Worm (Caenorhabditis elegans) whole organism, L1 larva: ENCODE results near the gene lgc-53.

Source experiments
- C04F5.9 ChIP-seq: sonication (generic microtip); optimal IDR thresholded peaks from 2 replicates; lab custom pipeline; 2016; ENCODE audit warnings: missing genetic modification characterization, missing compliant biosample characterization
- C16A3.4 ChIP-seq: fragments of 150-350 bp; optimal IDR thresholded peaks from 2 replicates; lab custom pipeline; 2014; ENCODE audit warnings: missing biosample characterization, missing genetic modification characterization
- C34B4.2 ChIP-seq: sonication (generic microtip); optimal IDR thresholded peaks from 2 replicates; lab custom pipeline; 2017; ENCODE audit warnings: mild to moderate bottlenecking, missing genetic modification characterization, missing compliant biosample characterization
- F16B12.6 ChIP-seq: fragments of 150-350 bp; optimal IDR thresholded peaks from 2 replicates; lab custom pipeline; 2014; ENCODE audit warnings: missing biosample characterization, missing genetic modification characterization
- Y116A8C.19 ChIP-seq: sonication (generic microtip); optimal IDR thresholded peaks from 2 replicates; lab custom pipeline; 2016; ENCODE audit warnings: missing compliant biosample characterization, missing genetic modification characterization, borderline replicate concordance
- aha-1 ChIP-seq: fragments of 150-350 bp; optimal IDR thresholded peaks from 2 replicates; lab custom pipeline; 2014; ENCODE audit warnings: missing biosample characterization, missing genetic modification characterization
- alr-1 ChIP-seq: fragments of 200-800 bp; sonication (Bioruptor generic); optimal IDR thresholded peaks from 2 replicates; lab custom pipeline; 2018; ENCODE audit warnings: borderline replicate concordance, mild to moderate bottlenecking, missing genetic modification characterization, missing compliant biosample characterization
- aly-2 ChIP-seq: fragments of 150-350 bp; optimal IDR thresholded peaks from 2 replicates; lab custom pipeline; 2014; ENCODE audit warnings: missing biosample characterization, missing genetic modification characterization
- ceh-63 ChIP-seq: fragments of 200-800 bp; sonication (Bioruptor generic); optimal IDR thresholded peaks from 2 replicates; lab custom pipeline; 2018; ENCODE audit warnings: mild to moderate bottlenecking, missing genetic modification characterization, missing compliant biosample characterization
- ceh-90 ChIP-seq: sonication (generic microtip); optimal IDR thresholded peaks from 2 replicates; lab custom pipeline; 2016; ENCODE audit warnings: missing genetic modification characterization, missing compliant biosample characterization
- ces-1 ChIP-seq: fragments of 150-350 bp; optimal IDR thresholded peaks from 2 replicates; lab custom pipeline; 2014; ENCODE audit warnings: missing biosample characterization, missing genetic modification reagents, missing genetic modification characterization
- dpl-1 ChIP-seq, 3 experiments: fragments of 150-350 bp in 2 of 3; sonication (generic microtip) in 1 of 3; optimal IDR thresholded peaks; 2 replicates each; lab custom pipeline; 2014 to 2017; ENCODE audit warnings: missing biosample characterization in 3 of 3, missing genetic modification characterization in 3 of 3, missing genetic modification reagents in 3 of 3
- efl-3 ChIP-seq: fragments of 200-800 bp; sonication (Bioruptor generic); optimal IDR thresholded peaks from 2 replicates; lab custom pipeline; 2018; ENCODE audit warnings: mild to moderate bottlenecking, missing genetic modification characterization, missing compliant biosample characterization
- egl-13 ChIP-seq: sonication (generic microtip); optimal IDR thresholded peaks from 2 replicates; lab custom pipeline; 2016; ENCODE audit warnings: missing genotype, missing genetic modification reagents, missing genetic modification characterization, missing compliant biosample characterization
- elt-3 ChIP-seq, 6 experiments: fragments of 150-350 bp in 1 of 6; sonication (generic microtip); optimal IDR thresholded peaks; 2 replicates each; lab custom pipeline; 2017 to 2018; ENCODE audit warnings: missing biosample characterization in 6 of 6, missing genetic modification characterization in 6 of 6, inconsistent platforms in 1 of 6
- ets-5 ChIP-seq: fragments of 200-800 bp; sonication (Bioruptor generic); IDR thresholded peaks from 2 replicates; pipeline ENCODE4 v1.3.6; 2022; ENCODE audit warnings: missing genetic modification characterization, missing compliant biosample characterization
- fkh-10 ChIP-seq: sonication (generic microtip); optimal IDR thresholded peaks from 2 replicates; lab custom pipeline; 2017; ENCODE audit warnings: missing biosample characterization, missing genetic modification reagents, missing genetic modification characterization
- grh-1 ChIP-seq: fragments of 200-800 bp; sonication (Bioruptor generic); IDR thresholded peaks from 2 replicates; pipeline ENCODE4 v1.3.6; 2022; ENCODE audit warnings: missing genetic modification reagents, missing genetic modification characterization, missing compliant biosample characterization
- hpl-2 ChIP-seq: fragments of 150-350 bp; optimal IDR thresholded peaks from 2 replicates; lab custom pipeline; 2014; ENCODE audit warnings: missing biosample characterization, missing genetic modification reagents, missing genetic modification characterization
- irx-1 ChIP-seq: sonication (generic microtip); optimal IDR thresholded peaks from 2 replicates; lab custom pipeline; 2016; ENCODE audit warnings: missing genetic modification characterization, missing compliant biosample characterization
- jun-1 ChIP-seq: fragments of 150-350 bp; optimal IDR thresholded peaks from 2 replicates; lab custom pipeline; 2014; ENCODE audit warnings: missing biosample characterization, missing genetic modification reagents, missing genetic modification characterization
- lin-14 ChIP-seq: fragments of 200-800 bp; sonication (Bioruptor generic); optimal IDR thresholded peaks from 2 replicates; lab custom pipeline; 2018; ENCODE audit warnings: mild to moderate bottlenecking, missing genetic modification characterization, moderate library complexity, missing compliant biosample characterization
- lin-15B ChIP-seq: fragments of 150-350 bp; sonication (generic microtip); optimal IDR thresholded peaks from 3 replicates; lab custom pipeline; 2014; ENCODE audit warnings: missing biosample characterization, missing genetic modification characterization
- lin-39 ChIP-seq: fragments of 150-350 bp; optimal IDR thresholded peaks from 2 replicates; lab custom pipeline; 2014; ENCODE audit warnings: missing biosample characterization, missing genetic modification reagents, missing genetic modification characterization
- lir-3 ChIP-seq: sonication (generic microtip); optimal IDR thresholded peaks from 2 replicates; lab custom pipeline; 2016; ENCODE audit warnings: mild to moderate bottlenecking, missing genetic modification characterization, moderate library complexity, missing compliant biosample characterization; ENCODE audit not compliant: poor library complexity
- lsy-2 ChIP-seq, 2 experiments: fragments of 150-350 bp; optimal IDR thresholded peaks; 2 replicates each; lab custom pipeline; 2014; ENCODE audit warnings: missing biosample characterization in 2 of 2, missing genetic modification characterization in 2 of 2
- mdl-1 ChIP-seq, 2 experiments: fragments of 150-350 bp; optimal IDR thresholded peaks; 2 replicates each; lab custom pipeline; 2014 to 2017; ENCODE audit warnings: missing biosample characterization in 2 of 2, missing genetic modification characterization in 2 of 2, inconsistent platforms in 1 of 2
- mef-2 ChIP-seq: fragments of 150-350 bp; optimal IDR thresholded peaks from 2 replicates; lab custom pipeline; 2014; ENCODE audit warnings: missing biosample characterization, missing genetic modification characterization
- nhr-19 ChIP-seq: fragments of 200-800 bp; sonication (Bioruptor generic); conservative IDR thresholded peaks from 2 replicates; pipeline ENCODE4 v1.3.6; 2022; ENCODE audit warnings: missing genetic modification characterization, missing compliant biosample characterization
- nhr-20 ChIP-seq: sonication (generic microtip); optimal IDR thresholded peaks from 2 replicates; lab custom pipeline; 2016; ENCODE audit warnings: mild to moderate bottlenecking, missing genetic modification characterization, missing compliant biosample characterization
- nhr-237 ChIP-seq: fragments of 150-350 bp; optimal IDR thresholded peaks from 2 replicates; lab custom pipeline; 2014; ENCODE audit warnings: missing biosample characterization, missing genetic modification characterization
- nhr-28 ChIP-seq: fragments of 150-350 bp; optimal IDR thresholded peaks from 2 replicates; lab custom pipeline; 2014; ENCODE audit warnings: missing biosample characterization, missing genetic modification characterization
- nhr-47 ChIP-seq: sonication (generic microtip); optimal IDR thresholded peaks from 2 replicates; lab custom pipeline; 2016; ENCODE audit warnings: mild to moderate bottlenecking, missing genetic modification characterization, moderate library complexity, missing compliant biosample characterization
- nhr-71 ChIP-seq: sonication (generic microtip); optimal IDR thresholded peaks from 2 replicates; lab custom pipeline; 2016; ENCODE audit warnings: mild to moderate bottlenecking, missing genetic modification characterization, moderate library complexity, missing compliant biosample characterization
- nhr-77 ChIP-seq: fragments of 150-350 bp; optimal IDR thresholded peaks from 2 replicates; lab custom pipeline; 2014; ENCODE audit warnings: missing biosample characterization, missing genetic modification characterization
- nhr-84 ChIP-seq: sonication (generic microtip); optimal IDR thresholded peaks from 2 replicates; lab custom pipeline; 2017; ENCODE audit warnings: missing biosample characterization, missing genetic modification characterization
- nhr-85 ChIP-seq: sonication (generic microtip); peaks from one replicate; lab custom pipeline; 2016; ENCODE audit warnings: missing genetic modification characterization, inconsistent platforms, missing compliant biosample characterization
- nhr-90 ChIP-seq: sonication (generic microtip); optimal IDR thresholded peaks from 2 replicates; lab custom pipeline; 2016; ENCODE audit warnings: mild to moderate bottlenecking, missing genetic modification characterization, missing compliant biosample characterization; ENCODE audit not compliant: poor library complexity
- pqm-1 ChIP-seq: sonication (generic microtip); optimal IDR thresholded peaks from 3 replicates; lab custom pipeline; 2017; ENCODE audit warnings: missing biosample characterization, missing genetic modification characterization
- rnt-1 ChIP-seq: sonication (generic microtip); optimal IDR thresholded peaks from 2 replicates; lab custom pipeline; 2016; ENCODE audit warnings: mild to moderate bottlenecking, missing genetic modification characterization, moderate library complexity, missing compliant biosample characterization
- snpc-4 ChIP-seq: fragments of 150-350 bp; optimal IDR thresholded peaks from 2 replicates; lab custom pipeline; 2014; ENCODE audit warnings: missing biosample characterization, missing genetic modification characterization
- sox-4 ChIP-seq: sonication (generic microtip); optimal IDR thresholded peaks from 2 replicates; lab custom pipeline; 2016; ENCODE audit warnings: missing genetic modification characterization, missing compliant biosample characterization
- swsn-7 ChIP-seq: sonication (generic microtip); optimal IDR thresholded peaks from 2 replicates; lab custom pipeline; 2016; ENCODE audit warnings: missing genetic modification characterization, missing compliant biosample characterization
- tlp-1 ChIP-seq: fragments of 150-350 bp; optimal IDR thresholded peaks from 2 replicates; lab custom pipeline; 2014; ENCODE audit warnings: missing biosample characterization, missing genetic modification characterization
- unc-130 ChIP-seq: fragments of 150-350 bp; optimal IDR thresholded peaks from 2 replicates; lab custom pipeline; 2017; ENCODE audit warnings: missing biosample characterization, missing genetic modification characterization, inconsistent platforms
- unc-30 ChIP-seq: sonication (generic microtip); optimal IDR thresholded peaks from 2 replicates; lab custom pipeline; 2017; ENCODE audit warnings: missing biosample characterization, missing genetic modification characterization
- unc-62 ChIP-seq: fragments of 150-350 bp; optimal IDR thresholded peaks from 2 replicates; lab custom pipeline; 2014; ENCODE audit warnings: missing biosample characterization, missing genetic modification reagents, missing genetic modification characterization
- unc-86 ChIP-seq: sonication (generic microtip); optimal IDR thresholded peaks from 2 replicates; lab custom pipeline; 2016; ENCODE audit warnings: missing genetic modification characterization, missing compliant biosample characterization
- vab-15 ChIP-seq: sonication (generic microtip); optimal IDR thresholded peaks from 2 replicates; lab custom pipeline; 2017; ENCODE audit warnings: missing genotype, mild to moderate bottlenecking, missing genetic modification characterization, missing compliant biosample characterization
- xbp-1 ChIP-seq: sonication (generic microtip); optimal IDR thresholded peaks from 2 replicates; lab custom pipeline; 2016; ENCODE audit warnings: missing genetic modification characterization, missing compliant biosample characterization
- zag-1 ChIP-seq: fragments of 150-350 bp; optimal IDR thresholded peaks from 2 replicates; lab custom pipeline; 2014; ENCODE audit warnings: missing biosample characterization, missing genetic modification characterization
- ztf-11 ChIP-seq, 2 experiments: sonication (generic microtip); optimal IDR thresholded peaks; 2 replicates each; lab custom pipeline; 2016 to 2017; ENCODE audit warnings: missing genetic modification characterization in 2 of 2, missing biosample characterization in 1 of 2, missing compliant biosample characterization in 1 of 2

The lgc-53 gene

DNA sequence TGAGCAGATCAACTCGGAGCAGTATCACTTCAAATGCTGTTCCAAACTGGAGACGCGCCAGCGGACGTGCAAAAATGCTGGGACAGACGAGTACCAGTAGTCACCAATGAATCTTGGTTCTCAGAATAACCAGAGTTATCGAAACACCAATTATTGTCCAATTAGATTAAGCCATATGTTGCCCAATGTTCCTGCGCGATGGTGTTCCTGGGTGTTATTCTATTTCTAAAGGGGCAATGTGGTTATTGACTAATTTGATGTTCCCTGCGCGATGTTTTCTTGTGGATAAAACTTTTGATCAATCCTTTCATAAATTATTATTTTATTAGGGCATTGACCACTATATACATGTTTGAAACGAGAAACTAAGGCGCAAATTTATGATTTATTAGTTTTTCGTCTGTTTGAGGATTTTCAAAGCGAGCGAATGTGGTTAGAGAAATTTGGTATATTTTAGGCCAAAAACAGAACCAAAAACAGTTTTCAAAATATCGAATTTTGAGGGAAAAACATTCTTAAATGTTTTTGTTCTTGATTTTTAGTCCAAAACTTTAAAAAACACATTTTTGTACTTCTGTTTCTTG, 29.5 kb upstream of the lgc-53 start (continued):
- TF ChIP-seq alr-1 (tag; lab: Kevin White, UChicago) (no peak), egl-13 (tag; lab: Kevin White, UChicago) (peak; percentile 97), zag-1 (tag; lab: Kevin White, UChicago) (peak; percentile 88), F16B12.6 (tag; lab: Kevin White, UChicago) (peak; percentile 45), vab-15 (tag; lab: Kevin White, UChicago) (peak; percentile 78), ztf-11 (tag; optimal IDR thresholded peaks at IDR 0.05; lab: Kevin White, UChicago) (peak; percentile 33 to 92), nhr-71 (peak; percentile 98), lin-14 (GFP tag; lab: Kevin White, UChicago) (peak; percentile 97), swsn-7 (peak; percentile 98), xbp-1 (peak; percentile 95), rnt-1 (tag; lab: Kevin White, UChicago) (peak; percentile 99), nhr-85 (tag; lab: Kevin White, UChicago) (peak; percentile 97), C16A3.4 (peak; percentile 99), Y116A8C.19 (tag; lab: Kevin White, UChicago) (peak; percentile 20), lin-15B (tag; lab: Kevin White, UChicago) (peak; percentile 57), irx-1 (peak; percentile 98), nhr-19 (GFP tag; lab: Robert Waterston, UW) (peak; percentile 98), aha-1 (tag; lab: Kevin White, UChicago) (peak; percentile 58), sox-4 (tag; lab: Kevin White, UChicago) (peak; percentile 99), ceh-63 (GFP tag; lab: Kevin White, UChicago) (peak; percentile 97), aly-2 (tag; lab: Kevin White, UChicago) (peak; percentile 97), elt-3 (tag; optimal IDR thresholded peaks at IDR 0.05; lab: Kevin White, UChicago) (peak; percentile 77 to 99 (median 92)), ces-1 (GFP tag; lab: Kevin White, UChicago) (peak; percentile 89), lsy-2 (tag; optimal IDR thresholded peaks at IDR 0.05; lab: Kevin White, UChicago) (peak; percentile 94 to 95), nhr-84 (tag; lab: Kevin White, UChicago) (peak; percentile 62), nhr-90 (tag; lab: Kevin White, UChicago) (peak; percentile 99), mef-2 (tag; lab: Kevin White, UChicago) (peak; percentile 75), nhr-237 (tag; lab: Kevin White, UChicago) (peak; percentile 99), ceh-90 (tag; lab: Kevin White, UChicago) (no peak), ets-5 (GFP tag; lab: Robert Waterston, UW) (peak; percentile 90), grh-1 (GFP tag; lab: Robert Waterston, UW) (peak; percentile 93), C04F5.9 (tag; lab: Kevin White, UChicago) (peak; percentile 90), unc-130 (tag; lab: Kevin White, UChicago) (peak; percentile 92), unc-30 (tag; lab: Kevin White, UChicago) (peak; percentile 78), lin-39 (tag; lab: Kevin White, UChicago) (peak; percentile 99), dpl-1 (GFP tag; optimal IDR thresholded peaks at IDR 0.05; lab: Kevin White, UChicago) (peak; percentile 45 to 67 (median 55)), C34B4.2 (peak; percentile 12), efl-3 (GFP tag; lab: Kevin White, UChicago) (peak; percentile 94), pqm-1 (tag; lab: Kevin White, UChicago) (peak; percentile 59), fkh-10 (GFP tag; lab: Kevin White, UChicago) (peak; percentile 100), mdl-1 (tag; optimal IDR thresholded peaks at IDR 0.05; lab: Kevin White, UChicago) (peak in 1 of 2 experiments; percentile 94), nhr-28 (tag; lab: Kevin White, UChicago) (peak; percentile 27), unc-86 (peak; percentile 95), tlp-1 (tag; lab: Kevin White, UChicago) (no peak), nhr-47 (peak; percentile 99), jun-1 (tag; lab: Kevin White, UChicago) (peak; percentile 99), unc-62 (GFP tag; lab: Kevin White, UChicago) (no peak), snpc-4 (tag; lab: Kevin White, UChicago) (peak; percentile 93), nhr-20 (peak; percentile 98), hpl-2 (peak; percentile 98), lir-3 (peak; percentile 92), nhr-77 (peak; percentile 98)
